Fruit fly (Drosophila melanogaster) whole organism, pupa: Measurements from ENCODE around the gene grnd.

ENCODE experiments used
- CG10348 ChIP-seq: fragments of 200-800 bp; sonication (Bioruptor generic); IDR thresholded peaks from 2 replicates; pipeline ENCODE4 v1.3.6; 2022; ENCODE audit warnings: missing biosample characterization, missing genetic modification characterization
- CG12605 ChIP-seq: fragments of 200-800 bp; sonication (Bioruptor generic); IDR thresholded peaks from 2 replicates; pipeline ENCODE4 v1.3.6; 2022; ENCODE audit warnings: missing biosample characterization, missing genetic modification characterization
- CG13204 ChIP-seq: fragments of 200-800 bp; sonication (Bioruptor generic); optimal IDR thresholded peaks from 2 replicates; lab custom pipeline; 2018; ENCODE audit warnings: missing biosample characterization, mild to moderate bottlenecking, missing genetic modification characterization, moderate library complexity
- CG14655 ChIP-seq: fragments of 200-800 bp; sonication (Bioruptor generic); optimal IDR thresholded peaks from 3 replicates; lab custom pipeline; 2017; ENCODE audit warnings: mild to moderate bottlenecking, missing biosample characterization, missing genetic modification reagents, missing genetic modification characterization
- CG15710 ChIP-seq: fragments of 200-800 bp; sonication (Bioruptor generic); optimal IDR thresholded peaks from 2 replicates; lab custom pipeline; 2018; ENCODE audit warnings: missing biosample characterization, mild to moderate bottlenecking, missing genetic modification characterization, moderate library complexity
- CG17806 ChIP-seq: fragments of 200-800 bp; sonication (Bioruptor generic); optimal IDR thresholded peaks from 2 replicates; lab custom pipeline; 2018; ENCODE audit warnings: missing biosample characterization, mild to moderate bottlenecking, missing genetic modification characterization, moderate library complexity
- CG32121 ChIP-seq: fragments of 200-800 bp; sonication (Bioruptor generic); IDR thresholded peaks from 2 replicates; pipeline ENCODE4 v1.3.6; 2022; ENCODE audit warnings: missing biosample characterization, missing genetic modification characterization
- CG34367 ChIP-seq: fragments of 200-800 bp; sonication (Bioruptor generic); optimal IDR thresholded peaks from 2 replicates; lab custom pipeline; 2018; ENCODE audit warnings: missing biosample characterization, mild to moderate bottlenecking, missing genetic modification characterization
- CG4496 ChIP-seq: fragments of 200-800 bp; sonication (Bioruptor generic); IDR thresholded peaks from 3 replicates; pipeline ENCODE4 v1.3.6; 2022; ENCODE audit warnings: missing biosample characterization, missing genetic modification characterization
- CG8159 ChIP-seq: fragments of 200-800 bp; sonication (Bioruptor generic); optimal IDR thresholded peaks from 3 replicates; lab custom pipeline; 2018; ENCODE audit warnings: missing biosample characterization, mild to moderate bottlenecking, missing genetic modification characterization, moderate library complexity
- CG8301 ChIP-seq: fragments of 200-800 bp; sonication (Bioruptor generic); optimal IDR thresholded peaks from 2 replicates; lab custom pipeline; 2018; ENCODE audit warnings: missing biosample characterization, mild to moderate bottlenecking, missing genetic modification characterization
- CG9948 ChIP-seq: fragments of 200-800 bp; sonication (Bioruptor generic); optimal IDR thresholded peaks from 2 replicates; lab custom pipeline; 2018; ENCODE audit warnings: missing biosample characterization, mild to moderate bottlenecking, missing genetic modification characterization, moderate library complexity
- D1 ChIP-seq: fragments of 200-800 bp; sonication (Bioruptor generic); optimal IDR thresholded peaks from 2 replicates; lab custom pipeline; 2018; ENCODE audit warnings: missing biosample characterization, mild to moderate bottlenecking, missing genetic modification characterization, moderate library complexity
- EcR ChIP-seq: fragments of 200-800 bp; sonication (Bioruptor generic); optimal IDR thresholded peaks from 3 replicates; lab custom pipeline; 2019; ENCODE audit warnings: missing biosample characterization, missing genetic modification characterization, mild to moderate bottlenecking, moderate library complexity, missing genetic modification reagents
- Ets98B ChIP-seq: fragments of 200-800 bp; sonication (Bioruptor generic); IDR thresholded peaks from 2 replicates; pipeline ENCODE4 v1.3.6; 2022; ENCODE audit warnings: missing biosample characterization, missing genetic modification characterization
- Pif1A ChIP-seq: fragments of 200-800 bp; sonication (Bioruptor generic); optimal IDR thresholded peaks from 3 replicates; lab custom pipeline; 2016; ENCODE audit warnings: missing biosample characterization, missing genetic modification characterization
- Pif1B ChIP-seq: fragments of 200-800 bp; sonication (Bioruptor generic); optimal IDR thresholded peaks from 3 replicates; lab custom pipeline; 2016; ENCODE audit warnings: missing biosample characterization, missing genetic modification characterization
- Snoo ChIP-seq: fragments of 200-800 bp; sonication (Bioruptor generic); optimal IDR thresholded peaks from 3 replicates; lab custom pipeline; 2017; ENCODE audit warnings: missing biosample characterization, mild to moderate bottlenecking, missing genetic modification characterization, inconsistent platforms
- fd96Ca ChIP-seq: fragments of 200-800 bp; sonication (Bioruptor generic); IDR thresholded peaks from 3 replicates; pipeline ENCODE4 v1.3.6; 2022; ENCODE audit warnings: missing biosample characterization, missing genetic modification characterization
- gl ChIP-seq: fragments of 200-800 bp; sonication (Bioruptor generic); optimal IDR thresholded peaks from 2 replicates; lab custom pipeline; 2018; ENCODE audit warnings: missing biosample characterization, mild to moderate bottlenecking, missing genetic modification characterization
- rn ChIP-seq: fragments of 200-800 bp; sonication (Bioruptor generic); IDR thresholded peaks from 2 replicates; pipeline ENCODE4 v1.3.6; 2022; ENCODE audit warnings: missing biosample characterization, missing genetic modification characterization

grnd gene

dm6 chr2L:18496834-18497233 lies 11.6 kb downstream of the grnd start:
- no peak for TF ChIP-seq CG13204 (GFP tag; lab: Kevin White, UChicago)
- TF ChIP-seq Pif1B: no peak
- no peak for TF ChIP-seq CG8159
- no peak for TF ChIP-seq gl (tag; lab: Kevin White, UChicago)
- no peak for TF ChIP-seq D1 (tag; lab: Kevin White, UChicago)
- TF ChIP-seq rn (GFP tag; lab: Robert Waterston, UW): no peak
- TF ChIP-seq CG15710 (tag; lab: Kevin White, UChicago): no peak
- no peak for TF ChIP-seq Ets98B (GFP tag; lab: Robert Waterston, UW)
- TF ChIP-seq fd96Ca (GFP tag; lab: Robert Waterston, UW): no peak
- TF ChIP-seq CG4496 (GFP tag; lab: Robert Waterston, UW): no peak
- TF ChIP-seq Snoo (tag; lab: Kevin White, UChicago): no peak

dm6 chr2L:18499900-18500299 lies 14.7 kb downstream of the grnd start:
- TF ChIP-seq CG4496 (GFP tag; lab: Robert Waterston, UW): no peak
- TF ChIP-seq CG8159: peak; percentile 2
- no peak for TF ChIP-seq Snoo (tag; lab: Kevin White, UChicago)
- TF ChIP-seq CG12605: no peak
- peak; percentile 52 for TF ChIP-seq CG14655 (GFP tag; lab: Kevin White, UChicago)
- TF ChIP-seq CG17806: peak; percentile 8
- no peak for TF ChIP-seq fd96Ca (GFP tag; lab: Robert Waterston, UW)
- TF ChIP-seq EcR: no peak
- peak; percentile 33 for TF ChIP-seq CG8301 (tag; lab: Kevin White, UChicago)
- TF ChIP-seq CG9948: peak; percentile 13
- no peak for TF ChIP-seq gl (tag; lab: Kevin White, UChicago)

- TF ChIP-seq CG12605 (peak; percentile 12; the same call in 1 of the 2 replicates), EcR (no peak), CG14655 (GFP tag; lab: Kevin White, UChicago) (no peak), CG9948 (no peak), CG10348 (GFP tag; lab: Robert Waterston, UW) (no peak), Snoo (tag; lab: Kevin White, UChicago) (no peak), Pif1A (GFP tag; lab: Kevin White, UChicago) (no peak), CG13204 (GFP tag; lab: Kevin White, UChicago) (peak; percentile 64), CG34367 (tag; lab: Kevin White, UChicago) (no peak), CG4496 (GFP tag; lab: Robert Waterston, UW) (peak; percentile 67; the same call in 2 of the 3 replicates), CG32121 (GFP tag; lab: Robert Waterston, UW) (peak; percentile 38)
- TF ChIP-seq, all 21 proteins: peak for 4
Observed at dm6 chr2L:18503760-18504159, 18.5 kb downstream of the grnd start, which contains the start of gene kon. Gene kon, minus strand, starts transcription at chr2L:18503978.

- TF ChIP-seq Pif1A (GFP tag; lab: Kevin White, UChicago) (peak; percentile 73), CG14655 (GFP tag; lab: Kevin White, UChicago) (peak; percentile 81), rn (GFP tag; lab: Robert Waterston, UW) (peak; percentile 53), Snoo (tag; lab: Kevin White, UChicago) (no peak), D1 (tag; lab: Kevin White, UChicago) (peak; percentile 19), CG13204 (GFP tag; lab: Kevin White, UChicago) (peak; percentile 10), EcR (peak; percentile 19), gl (tag; lab: Kevin White, UChicago) (peak; percentile 42), CG32121 (GFP tag; lab: Robert Waterston, UW) (peak; percentile 79), CG8301 (tag; lab: Kevin White, UChicago) (peak; percentile 76), CG17806 (peak; percentile 68), CG15710 (tag; lab: Kevin White, UChicago) (peak; percentile 74), CG4496 (GFP tag; lab: Robert Waterston, UW) (peak; percentile 84), CG8159 (peak; percentile 72), Ets98B (GFP tag; lab: Robert Waterston, UW) (no peak), CG10348 (GFP tag; lab: Robert Waterston, UW) (no peak), CG12605 (peak; percentile 62; the same call in 1 of the 2 replicates), CG34367 (tag; lab: Kevin White, UChicago) (peak; percentile 63), Pif1B (peak; percentile 68), CG9948 (peak; percentile 57), fd96Ca (GFP tag; lab: Robert Waterston, UW) (no peak; the same call in 2 of the 3 replicates)
Observed at dm6 chr2L:18504881-18505280, 19.7 kb downstream of the grnd start.

DNA sequence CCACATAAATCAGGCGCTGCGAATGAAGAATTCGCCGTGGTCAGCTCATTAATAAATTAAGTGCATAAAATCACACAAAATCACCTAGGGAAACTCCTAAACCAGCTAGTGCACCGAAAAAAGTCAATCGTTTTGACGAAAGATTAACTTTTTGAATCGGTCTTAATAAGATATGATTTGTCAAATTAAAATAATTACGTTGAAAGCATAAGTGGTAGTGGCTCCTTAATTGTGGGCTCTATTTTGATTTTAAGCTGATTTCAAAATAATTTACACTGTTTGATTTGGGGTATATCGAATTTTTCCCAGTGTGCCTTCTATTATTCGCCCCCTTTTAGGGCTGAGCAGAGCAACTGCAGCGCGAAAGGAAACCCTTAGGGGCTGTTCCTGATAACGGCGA lies 20.3 kb downstream of the grnd start:
- TF ChIP-seq EcR (no peak), Pif1B (no peak), Ets98B (GFP tag; lab: Robert Waterston, UW) (no peak), CG32121 (GFP tag; lab: Robert Waterston, UW) (no peak), CG17806 (no peak), gl (tag; lab: Kevin White, UChicago) (no peak), CG13204 (GFP tag; lab: Kevin White, UChicago) (no peak), fd96Ca (GFP tag; lab: Robert Waterston, UW) (no peak), CG8159 (no peak), CG14655 (GFP tag; lab: Kevin White, UChicago) (no peak), CG8301 (tag; lab: Kevin White, UChicago) (no peak), Snoo (tag; lab: Kevin White, UChicago) (no peak), CG9948 (no peak), Pif1A (GFP tag; lab: Kevin White, UChicago) (no peak), CG34367 (tag; lab: Kevin White, UChicago) (no peak), CG4496 (GFP tag; lab: Robert Waterston, UW) (no peak), CG10348 (GFP tag; lab: Robert Waterston, UW) (no peak), CG15710 (tag; lab: Kevin White, UChicago) (no peak)

DNA sequence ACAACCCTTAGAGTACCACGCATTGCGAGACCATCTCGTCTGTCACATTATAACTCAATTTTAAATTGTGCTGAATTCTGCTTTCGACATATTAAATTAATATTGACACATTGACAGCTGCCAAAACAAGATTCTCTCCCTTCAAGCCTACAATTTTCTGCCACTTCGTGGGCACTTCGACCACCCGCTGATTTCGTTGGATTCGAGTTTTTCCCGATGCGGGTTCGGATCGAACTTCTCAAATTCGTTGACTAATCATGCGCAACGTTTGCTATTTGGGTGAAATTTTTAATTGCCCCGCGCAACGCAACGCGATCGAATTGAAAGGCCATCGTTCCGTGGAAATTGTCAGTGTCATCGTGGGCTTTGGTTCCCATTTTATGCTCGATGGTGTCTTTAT lies 21.7 kb downstream of the grnd start:
- no peak for TF ChIP-seq CG4496 (GFP tag; lab: Robert Waterston, UW)
- no peak for TF ChIP-seq CG9948
- TF ChIP-seq D1 (tag; lab: Kevin White, UChicago): no peak
- no peak for TF ChIP-seq CG13204 (GFP tag; lab: Kevin White, UChicago)
- no peak for TF ChIP-seq EcR
- no peak for TF ChIP-seq Snoo (tag; lab: Kevin White, UChicago)
- no peak for TF ChIP-seq CG17806
- no peak for TF ChIP-seq CG10348 (GFP tag; lab: Robert Waterston, UW)
- TF ChIP-seq rn (GFP tag; lab: Robert Waterston, UW): no peak
- TF ChIP-seq gl (tag; lab: Kevin White, UChicago): no peak
- no peak for TF ChIP-seq CG8301 (tag; lab: Kevin White, UChicago)
- no peak for TF ChIP-seq CG32121 (GFP tag; lab: Robert Waterston, UW)
- no peak for TF ChIP-seq CG14655 (GFP tag; lab: Kevin White, UChicago)
- no peak for TF ChIP-seq CG12605
- TF ChIP-seq CG34367 (tag; lab: Kevin White, UChicago): no peak
- TF ChIP-seq Ets98B (GFP tag; lab: Robert Waterston, UW): no peak
- no peak for TF ChIP-seq CG8159
- TF ChIP-seq fd96Ca (GFP tag; lab: Robert Waterston, UW): no peak
- TF ChIP-seq Pif1A (GFP tag; lab: Kevin White, UChicago): no peak
